Fruit fly (Drosophila melanogaster) whole organism, prepupa: ENCODE measurements around the gene smg.

Experiments used
- Blimp-1 ChIP-seq: fragments of 200-800 bp; sonication (Bioruptor generic); optimal IDR thresholded peaks from 3 replicates; lab custom pipeline; 2017; ENCODE audit warnings: missing biosample characterization, missing genetic modification characterization, mild to moderate bottlenecking, moderate library complexity, missing genetic modification reagents
- CG11294 ChIP-seq: fragments of 200-800 bp; sonication (Bioruptor generic); IDR thresholded peaks from 2 replicates; pipeline ENCODE4 v1.3.6; 2022; ENCODE audit warnings: missing biosample characterization, missing genetic modification characterization
- CG11902 ChIP-seq: fragments of 200-800 bp; sonication (Bioruptor generic); optimal IDR thresholded peaks from 3 replicates; lab custom pipeline; 2016; ENCODE audit warnings: missing biosample characterization, missing genetic modification characterization
- CG15336 ChIP-seq: fragments of 200-800 bp; sonication (Bioruptor generic); IDR thresholded peaks from 2 replicates; pipeline ENCODE4 v1.3.6; 2022; ENCODE audit warnings: missing biosample characterization, missing genetic modification characterization
- CG1621 ChIP-seq: fragments of 200-800 bp; sonication (Bioruptor generic); optimal IDR thresholded peaks from 3 replicates; lab custom pipeline; 2018; ENCODE audit warnings: missing biosample characterization, mild to moderate bottlenecking, missing genetic modification characterization
- CG16779 ChIP-seq: fragments of 200-800 bp; sonication (Bioruptor generic); optimal IDR thresholded peaks from 3 replicates; lab custom pipeline; 2017; ENCODE audit warnings: missing biosample characterization, mild to moderate bottlenecking, missing genetic modification characterization
- CG3032 ChIP-seq: fragments of 200-800 bp; optimal IDR thresholded peaks from 2 replicates; lab custom pipeline; 2019; ENCODE audit warnings: missing biosample characterization, mild to moderate bottlenecking, missing genetic modification characterization, moderate library complexity
- CG31627 ChIP-seq: fragments of 200-800 bp; sonication (Bioruptor generic); optimal IDR thresholded peaks from 3 replicates; lab custom pipeline; 2016; ENCODE audit warnings: missing biosample characterization, missing genetic modification characterization
- CG32006 ChIP-seq: fragments of 200-800 bp; sonication (Bioruptor generic); optimal IDR thresholded peaks from 3 replicates; lab custom pipeline; 2017; ENCODE audit warnings: missing biosample characterization, mild to moderate bottlenecking, missing genetic modification characterization
- CG34406 ChIP-seq: fragments of 200-800 bp; sonication (Bioruptor generic); optimal IDR thresholded peaks from 3 replicates; lab custom pipeline; 2016; ENCODE audit warnings: missing biosample characterization, missing genetic modification characterization
- CG3919 ChIP-seq: fragments of 200-800 bp; sonication (Bioruptor generic); optimal IDR thresholded peaks from 3 replicates; lab custom pipeline; 2016; ENCODE audit warnings: missing biosample characterization, missing genetic modification characterization
- CG6163 ChIP-seq: fragments of 200-800 bp; sonication (Bioruptor generic); IDR thresholded peaks from 3 replicates; pipeline ENCODE4 v1.3.6; 2022; ENCODE audit warnings: missing biosample characterization, missing genetic modification characterization
- CG6276 ChIP-seq: fragments of 200-800 bp; sonication (Bioruptor generic); optimal IDR thresholded peaks from 2 replicates; lab custom pipeline; 2017; ENCODE audit warnings: missing biosample characterization, mild to moderate bottlenecking, missing genetic modification characterization
- CG7368 ChIP-seq: fragments of 200-800 bp; sonication (Bioruptor generic); optimal IDR thresholded peaks from 3 replicates; lab custom pipeline; 2016; ENCODE audit warnings: missing biosample characterization, missing genetic modification characterization
- CG8119 ChIP-seq: fragments of 200-800 bp; sonication (Bioruptor generic); IDR thresholded peaks from 3 replicates; pipeline ENCODE4 v1.3.6; 2022; ENCODE audit warnings: missing biosample characterization, missing genetic modification characterization
- CG8319 ChIP-seq: fragments of 200-800 bp; sonication (Bioruptor generic); optimal IDR thresholded peaks from 3 replicates; lab custom pipeline; 2016; ENCODE audit warnings: missing biosample characterization, missing genetic modification characterization
- CG9139 ChIP-seq: fragments of 200-800 bp; sonication (Bioruptor generic); optimal IDR thresholded peaks from 3 replicates; lab custom pipeline; 2017; ENCODE audit warnings: missing biosample characterization, mild to moderate bottlenecking, missing genetic modification characterization
- Eip75B ChIP-seq: fragments of 200-800 bp; sonication (Bioruptor generic); optimal IDR thresholded peaks from 3 replicates; lab custom pipeline; 2016; ENCODE audit warnings: missing biosample characterization, missing genetic modification characterization
- Eip78C ChIP-seq: fragments of 200-800 bp; sonication (Bioruptor generic); peaks from one replicate; lab custom pipeline; 2016; ENCODE audit warnings: missing biosample characterization, missing genetic modification characterization
- Eip93F ChIP-seq: fragments of 200-800 bp; sonication (Bioruptor generic); optimal IDR thresholded peaks from 2 replicates; lab custom pipeline; 2016; ENCODE audit warnings: missing biosample characterization, mild to moderate bottlenecking, missing genetic modification characterization
- Ets21C ChIP-seq: fragments of 200-800 bp; sonication (Bioruptor generic); optimal IDR thresholded peaks from 3 replicates; lab custom pipeline; 2016; ENCODE audit warnings: missing biosample characterization, missing genetic modification characterization
- Ets96B ChIP-seq: fragments of 200-800 bp; optimal IDR thresholded peaks from 2 replicates; lab custom pipeline; 2019; ENCODE audit warnings: missing biosample characterization, mild to moderate bottlenecking, missing genetic modification characterization, moderate library complexity
- Gug ChIP-seq: fragments of 200-800 bp; sonication (Bioruptor generic); IDR thresholded peaks from 2 replicates; pipeline ENCODE4 v1.3.6; 2022; ENCODE audit warnings: missing biosample characterization, missing genetic modification characterization
- Hr39 ChIP-seq: fragments of 200-800 bp; sonication (Bioruptor generic); optimal IDR thresholded peaks from 2 replicates; lab custom pipeline; 2016; ENCODE audit warnings: missing biosample characterization, missing genetic modification characterization
- Hr4 ChIP-seq: fragments of 200-800 bp; sonication (Bioruptor generic); optimal IDR thresholded peaks from 3 replicates; lab custom pipeline; 2016; ENCODE audit warnings: missing biosample characterization, missing genetic modification characterization
- OdsH ChIP-seq: fragments of 200-800 bp; sonication (Bioruptor generic); optimal IDR thresholded peaks from 3 replicates; lab custom pipeline; 2016; ENCODE audit warnings: missing biosample characterization, missing genetic modification characterization
- Sox14 ChIP-seq: fragments of 200-800 bp; sonication (Bioruptor generic); optimal IDR thresholded peaks from 3 replicates; lab custom pipeline; 2016; ENCODE audit warnings: missing biosample characterization, missing genetic modification characterization
- Sox15 ChIP-seq: fragments of 200-800 bp; sonication (Bioruptor generic); optimal IDR thresholded peaks from 3 replicates; lab custom pipeline; 2016; ENCODE audit warnings: missing biosample characterization, missing genetic modification characterization
- acj6 ChIP-seq: fragments of 200-800 bp; sonication (Bioruptor generic); optimal IDR thresholded peaks from 3 replicates; lab custom pipeline; 2016; ENCODE audit warnings: missing biosample characterization, missing genetic modification characterization
- cyc ChIP-seq: fragments of 200-800 bp; sonication (Bioruptor generic); optimal IDR thresholded peaks from 3 replicates; lab custom pipeline; 2016; ENCODE audit warnings: missing biosample characterization, missing genetic modification characterization
- dac ChIP-seq: fragments of 200-800 bp; sonication (Bioruptor generic); optimal IDR thresholded peaks from 2 replicates; lab custom pipeline; 2017; ENCODE audit warnings: missing biosample characterization, mild to moderate bottlenecking, missing genetic modification characterization
- dsx ChIP-seq: fragments of 200-800 bp; optimal IDR thresholded peaks from 3 replicates; lab custom pipeline; 2019; ENCODE audit warnings: missing biosample characterization, mild to moderate bottlenecking, missing genetic modification characterization, moderate library complexity; ENCODE audit not compliant: poor library complexity, severe bottlenecking
- eg ChIP-seq: fragments of 200-800 bp; sonication (Bioruptor generic); IDR thresholded peaks from 3 replicates; pipeline ENCODE4 v1.3.6; 2022; ENCODE audit warnings: missing biosample characterization, missing genetic modification characterization
- esn ChIP-seq: fragments of 200-800 bp; sonication (Bioruptor generic); optimal IDR thresholded peaks from 2 replicates; lab custom pipeline; 2016; ENCODE audit warnings: missing biosample characterization, mild to moderate bottlenecking, missing genetic modification characterization, moderate library complexity
- fd85E ChIP-seq: fragments of 200-800 bp; sonication (Bioruptor generic); optimal IDR thresholded peaks from 3 replicates; lab custom pipeline; 2016; ENCODE audit warnings: missing biosample characterization, missing genetic modification characterization
- fkh ChIP-seq: fragments of 200-800 bp; sonication (Bioruptor generic); optimal IDR thresholded peaks from 3 replicates; lab custom pipeline; 2017; ENCODE audit warnings: missing biosample characterization, mild to moderate bottlenecking, missing genetic modification characterization, moderate library complexity
- lz ChIP-seq: fragments of 200-800 bp; sonication (Bioruptor generic); optimal IDR thresholded peaks from 3 replicates; lab custom pipeline; 2016; ENCODE audit warnings: missing biosample characterization, missing genetic modification characterization
- net ChIP-seq: fragments of 200-800 bp; sonication (Bioruptor generic); optimal IDR thresholded peaks from 3 replicates; lab custom pipeline; 2016; ENCODE audit warnings: missing biosample characterization, missing genetic modification characterization
- spab ChIP-seq: fragments of 200-800 bp; sonication (Bioruptor generic); optimal IDR thresholded peaks from 2 replicates; lab custom pipeline; 2017; ENCODE audit warnings: missing biosample characterization, mild to moderate bottlenecking, missing genetic modification characterization, missing genetic modification reagents
- ss ChIP-seq, 2 experiments: fragments of 200-800 bp; sonication (Bioruptor generic); optimal IDR thresholded peaks; 2 replicates in 1 of 2; 3 replicates in 1 of 2; lab custom pipeline; 2017 to 2018; ENCODE audit warnings: mild to moderate bottlenecking in 2 of 2, missing biosample characterization in 2 of 2, missing genetic modification characterization in 2 of 2, moderate library complexity in 1 of 2
- svp ChIP-seq: fragments of 200-800 bp; sonication (Bioruptor generic); peaks from one replicate; lab custom pipeline; 2016; ENCODE audit warnings: missing biosample characterization, missing genetic modification characterization

Gene smg

dm6 chr3L:8997686-8998239 is at the start of gene smg, which contains the start of gene CG5087:
smg (minus strand) TSS chr3L:8997989.
CG5087 (plus strand) TSS chr3L:8998184.
- TF ChIP-seq lz (GFP tag; lab: Kevin White, UChicago) (peak; percentile 7), Eip75B (GFP tag; lab: Kevin White, UChicago) (peak; percentile 14), CG32006 (no peak), CG11902 (no peak), net (GFP tag; lab: Kevin White, UChicago) (no peak), Blimp-1 (GFP tag; lab: Kevin White, UChicago) (no peak), acj6 (GFP tag; lab: Kevin White, UChicago) (no peak), Hr4 (GFP tag; lab: Kevin White, UChicago) (no peak), ss (GFP tag; optimal IDR thresholded peaks at IDR 0.05; lab: Kevin White, UChicago) (no peak), Hr39 (GFP tag; lab: Kevin White, UChicago) (peak; percentile 13), Eip93F (GFP tag; lab: Kevin White, UChicago) (peak; percentile 13), CG6276 (no peak), CG9139 (GFP tag; lab: Kevin White, UChicago) (no peak), dsx (GFP tag; lab: Kevin White, UChicago) (no peak), fkh (peak; percentile 75), svp (peak; percentile 83), Sox14 (GFP tag; lab: Kevin White, UChicago) (no peak), cyc (GFP tag; lab: Kevin White, UChicago) (no peak)

- TF ChIP-seq dsx (GFP tag; lab: Kevin White, UChicago) (no peak), Eip78C (GFP tag; lab: Kevin White, UChicago) (peak; percentile 7), eg (GFP tag; lab: Robert Waterston, UW) (peak; percentile 54; the same call in 1 of the 3 replicates), CG3032 (peak; percentile 8), Sox14 (GFP tag; lab: Kevin White, UChicago) (no peak)
Measured at dm6 chr3L:9047062-9047461, 49.3 kb upstream of the smg start, which contains the start of gene Argk2. Argk2 (plus strand) TSS chr3L:9047439.

- TF ChIP-seq Gug (GFP tag; lab: Robert Waterston, UW) = no peak
- no peak for TF ChIP-seq ss (GFP tag; optimal IDR thresholded peaks at IDR 0.05; lab: Kevin White, UChicago)
- TF ChIP-seq acj6 (GFP tag; lab: Kevin White, UChicago) = no peak
- TF ChIP-seq OdsH (GFP tag; lab: Kevin White, UChicago) = no peak
- TF ChIP-seq CG31627 (GFP tag; lab: Kevin White, UChicago) = no peak
- TF ChIP-seq fkh = no peak
- TF ChIP-seq spab (GFP tag; lab: Kevin White, UChicago) = no peak
- no peak for TF ChIP-seq CG15336
- TF ChIP-seq Ets21C = no peak
- TF ChIP-seq eg (GFP tag; lab: Robert Waterston, UW) = no peak
Measured at dm6 chr3L:9046274-9046673, 48.5 kb upstream of the smg start.

dm6 chr3L:9045318-9045717 is 47.5 kb upstream of the smg start:
- peak; percentile 71 for TF ChIP-seq acj6 (GFP tag; lab: Kevin White, UChicago)
- peak; percentile 11 for TF ChIP-seq CG1621
- TF ChIP-seq Hr4 (GFP tag; lab: Kevin White, UChicago) = peak; percentile 65
- peak; percentile 5 for TF ChIP-seq fkh
- peak; percentile 43 for TF ChIP-seq CG9139 (GFP tag; lab: Kevin White, UChicago)
- TF ChIP-seq svp = peak; percentile 94
- TF ChIP-seq fd85E = peak; percentile 2
- peak; percentile 60 for TF ChIP-seq Ets96B (tag; lab: Kevin White, UChicago)
- TF ChIP-seq net (GFP tag; lab: Kevin White, UChicago) = peak; percentile 52
- peak; percentile 8 for TF ChIP-seq dac (GFP tag; lab: Kevin White, UChicago)
- TF ChIP-seq CG3919 (GFP tag; lab: Kevin White, UChicago) = peak; percentile 84
- TF ChIP-seq Hr39 (GFP tag; lab: Kevin White, UChicago) = peak; percentile 83
- peak; percentile 83 for TF ChIP-seq esn (GFP tag; lab: Kevin White, UChicago)
- peak; percentile 75 for TF ChIP-seq CG8119 (GFP tag; lab: Robert Waterston, UW)
- peak; percentile 93 for TF ChIP-seq Eip78C (GFP tag; lab: Kevin White, UChicago)
- TF ChIP-seq CG15336 = peak; percentile 81
- peak; percentile 78 for TF ChIP-seq Eip75B (GFP tag; lab: Kevin White, UChicago)
- peak; percentile 78 for TF ChIP-seq CG31627 (GFP tag; lab: Kevin White, UChicago)
- peak; percentile 69 for TF ChIP-seq CG34406 (GFP tag; lab: Kevin White, UChicago)
- peak; percentile 69 for TF ChIP-seq OdsH (GFP tag; lab: Kevin White, UChicago)
- peak; percentile 78 for TF ChIP-seq CG11902
- peak; percentile 50 for TF ChIP-seq Sox15 (GFP tag; lab: Kevin White, UChicago)
- TF ChIP-seq ss (GFP tag; optimal IDR thresholded peaks at IDR 0.05; lab: Kevin White, UChicago) = peak; percentile 30 to 48
- TF ChIP-seq CG7368 (GFP tag; lab: Kevin White, UChicago) = peak; percentile 69
- TF ChIP-seq Ets21C = peak; percentile 75
- no peak for TF ChIP-seq CG16779 (tag; lab: Kevin White, UChicago)
- peak; percentile 35 for TF ChIP-seq CG11294 (GFP tag; lab: Robert Waterston, UW)
- TF ChIP-seq CG32006 = peak; percentile 68
- peak; percentile 71 for TF ChIP-seq CG8319 (GFP tag; lab: Kevin White, UChicago)
- peak; percentile 91 for TF ChIP-seq cyc (GFP tag; lab: Kevin White, UChicago)
- peak; percentile 71 for TF ChIP-seq CG6276
- peak; percentile 90 for TF ChIP-seq CG6163
- TF ChIP-seq spab (GFP tag; lab: Kevin White, UChicago) = peak; percentile 57
